Worm (Caenorhabditis elegans): ENCODE data around the gene nstp-3.

The nstp-3 gene

ce11 chrV:5843415-5844337, 45.6 kb upstream of the nstp-3 start (continued):
- TF ChIP-seq sup-37 (GFP tag; optimal IDR thresholded peaks at IDR 0.05) (no peak), alr-1 (tag; optimal IDR thresholded peaks at IDR 0.05; ENCODE audit: borderline replicate concordance) (no peak), lin-39 (tag; optimal IDR thresholded peaks at IDR 0.05) (no peak), jun-1 (tag; optimal IDR thresholded peaks at IDR 0.05) (peak; percentile 57)

ce11 chrV:5842507-5843144, 44.6 kb upstream of the nstp-3 start:
- TF ChIP-seq rnt-1 (tag; optimal IDR thresholded peaks at IDR 0.05) (peak; percentile 2), ceh-63 (GFP tag; optimal IDR thresholded peaks at IDR 0.05) (no peak), unc-98 (GFP tag; IDR thresholded peaks at IDR 0.05) (no peak), snu-23 (GFP tag; optimal IDR thresholded peaks at IDR 0.05) (peak; percentile 1), ama-1 (optimal IDR thresholded peaks at IDR 0.05) (no peak), pax-3 (tag; optimal IDR thresholded peaks at IDR 0.05) (peak; percentile 54), nhr-76 (tag; optimal IDR thresholded peaks at IDR 0.05) (no peak), blmp-1 (tag; optimal IDR thresholded peaks at IDR 0.05) (no peak), hlh-4 (tag; optimal IDR thresholded peaks at IDR 0.05) (no peak), aha-1 (tag; optimal IDR thresholded peaks at IDR 0.05) (no peak), tbx-2 (tag; optimal IDR thresholded peaks at IDR 0.05) (no peak), lin-35 (GFP tag; optimal IDR thresholded peaks at IDR 0.05) (peak in 1 of 2 experiments; percentile 55), mab-9 (GFP tag; IDR thresholded peaks at IDR 0.05) (no peak), ceh-8 (GFP tag; optimal IDR thresholded peaks at IDR 0.05) (no peak), irx-1 (tag; optimal IDR thresholded peaks at IDR 0.05) (peak; percentile 27), efl-1 (optimal IDR thresholded peaks at IDR 0.05) (no peak), efl-1 (GFP tag; optimal IDR thresholded peaks at IDR 0.05 in 1 of 2) (peak in 1 of 2 experiments; percentile 74), lin-15B (tag; optimal IDR thresholded peaks at IDR 0.05) (no peak), dsc-1 (tag; optimal IDR thresholded peaks at IDR 0.05) (no peak), alr-1 (tag; optimal IDR thresholded peaks at IDR 0.05; ENCODE audit: borderline replicate concordance) (no peak), zag-1 (tag; optimal IDR thresholded peaks at IDR 0.05) (no peak), nhr-85 (tag) (peak; percentile 66), nhr-84 (tag; optimal IDR thresholded peaks at IDR 0.05) (no peak), nhr-12 (tag; optimal IDR thresholded peaks at IDR 0.05) (no peak), sptf-1 (tag; optimal IDR thresholded peaks at IDR 0.05) (no peak), mef-2 (tag; optimal IDR thresholded peaks at IDR 0.05) (no peak)

ce11 chrV:5840939-5841338, 42.9 kb upstream of the nstp-3 start:
- no peak for TF ChIP-seq pax-3 (tag; optimal IDR thresholded peaks at IDR 0.05)
- no peak for TF ChIP-seq ets-5 (GFP tag; IDR thresholded peaks at IDR 0.05)
- no peak for TF ChIP-seq skn-1 (tag; optimal IDR thresholded peaks at IDR 0.05)
- TF ChIP-seq dpl-1 (GFP tag; optimal IDR thresholded peaks at IDR 0.05): no peak
- TF ChIP-seq ama-1 (optimal IDR thresholded peaks at IDR 0.05): peak; percentile 80
- no peak for TF ChIP-seq egl-27 (tag; optimal IDR thresholded peaks at IDR 0.05)

- TF ChIP-seq mep-1 (tag; optimal IDR thresholded peaks at IDR 0.05) (no peak), dsc-1 (tag; optimal IDR thresholded peaks at IDR 0.05) (peak; percentile 3), unc-86 (tag; optimal IDR thresholded peaks at IDR 0.05) (no peak), ceh-88 (GFP tag; IDR thresholded peaks at IDR 0.05) (no peak), blmp-1 (tag; optimal IDR thresholded peaks at IDR 0.05) (no peak), Y116A8C.19 (tag; optimal IDR thresholded peaks at IDR 0.05; ENCODE audit: borderline replicate concordance) (no peak), mab-9 (GFP tag; IDR thresholded peaks at IDR 0.05) (no peak), lir-3 (tag; optimal IDR thresholded peaks at IDR 0.05; ENCODE audit: poor library complexity) (peak; percentile 24), sox-4 (tag; optimal IDR thresholded peaks at IDR 0.05) (no peak), lin-35 (GFP tag; optimal IDR thresholded peaks at IDR 0.05) (peak in 1 of 2 experiments; percentile 24), elt-2 (tag; optimal IDR thresholded peaks at IDR 0.05) (peak; percentile 9), snu-23 (GFP tag; optimal IDR thresholded peaks at IDR 0.05) (peak; percentile 17), ama-1 (optimal IDR thresholded peaks at IDR 0.05) (peak; percentile 74), nhr-20 (tag; optimal IDR thresholded peaks at IDR 0.05) (no peak), sup-37 (GFP tag; optimal IDR thresholded peaks at IDR 0.05) (peak; percentile 1), ztf-4 (tag; optimal IDR thresholded peaks at IDR 0.05) (peak; percentile 82), efl-1 (optimal IDR thresholded peaks at IDR 0.05) (peak in 1 of 2 experiments; percentile 2), efl-1 (GFP tag; optimal IDR thresholded peaks at IDR 0.05 in 1 of 2) (peak in 1 of 2 experiments; percentile 90), nhr-90 (tag; optimal IDR thresholded peaks at IDR 0.05; ENCODE audit: poor library complexity) (peak; percentile 9)
These were observed 40.7 kb upstream of the nstp-3 start, which contains the start of gene F26F12.2 for ce11 chrV:5838576-5839366. TSS of gene F26F12.2 (minus strand) at chrV:5838613.

Measured in whole organism, L1 larva.